Worm (Caenorhabditis elegans): ENCODE measurements around the gene iff-1.

The iff-1 gene

DNA sequence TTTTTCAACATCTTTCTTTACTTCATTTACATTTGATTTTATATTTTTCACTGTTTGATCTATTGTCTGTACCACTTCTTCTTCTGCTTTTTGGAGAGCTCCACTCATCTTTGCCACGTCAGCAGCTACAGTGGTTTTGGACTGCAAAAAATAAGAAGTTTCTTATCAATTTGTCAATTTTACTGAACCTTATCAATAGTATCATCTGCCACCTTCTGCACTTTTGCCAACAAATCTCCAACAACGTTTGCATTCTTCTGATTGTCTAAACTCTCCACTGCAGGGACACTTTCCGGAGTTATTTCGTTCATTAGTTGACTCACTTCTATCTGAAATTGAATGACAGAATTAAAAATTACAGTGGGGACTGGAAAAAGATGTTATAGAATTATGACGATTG, 39.8 kb upstream of the iff-1 start:
- TF ChIP-seq fkh-10 (GFP tag; optimal IDR thresholded peaks at IDR 0.05) (no peak), nhr-76 (tag; optimal IDR thresholded peaks at IDR 0.05) (no peak), elt-2 (tag; optimal IDR thresholded peaks at IDR 0.05) (peak; percentile 84), zag-1 (tag; optimal IDR thresholded peaks at IDR 0.05) (no peak), lin-15B (tag; optimal IDR thresholded peaks at IDR 0.05) (no peak), pqm-1 (tag; optimal IDR thresholded peaks at IDR 0.05) (peak; percentile 90), pha-4 (tag; optimal IDR thresholded peaks at IDR 0.05) (peak; percentile 37)

DNA sequence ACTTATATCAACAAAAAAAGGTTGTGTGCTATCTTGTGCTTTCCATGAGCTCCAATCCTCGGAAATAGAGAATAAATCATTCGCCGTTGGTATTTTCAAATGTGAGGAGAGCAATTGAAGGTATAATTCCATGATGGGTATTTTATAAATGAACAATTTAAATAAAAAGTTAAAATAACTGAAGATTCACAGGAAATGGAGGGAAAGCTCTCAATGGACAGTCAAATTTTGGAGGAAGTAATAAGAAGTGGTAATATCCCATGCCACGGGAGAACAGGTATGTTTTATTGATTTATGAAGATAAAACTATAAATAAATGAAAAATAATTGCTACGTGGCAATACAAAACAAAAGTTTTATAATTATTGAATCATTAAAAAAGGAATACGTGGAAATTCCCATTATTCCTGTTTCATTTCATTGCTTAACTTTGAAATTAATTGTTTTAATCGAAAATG, 36.2 kb upstream of the iff-1 start:
- no peak for TF ChIP-seq nhr-237 (tag; optimal IDR thresholded peaks at IDR 0.05)
- TF ChIP-seq nhr-23 (tag; optimal IDR thresholded peaks at IDR 0.05), result peak; percentile 21
- no peak for TF ChIP-seq lin-15B (tag; optimal IDR thresholded peaks at IDR 0.05)
- TF ChIP-seq nhr-12 (tag; optimal IDR thresholded peaks at IDR 0.05), result no peak
- TF ChIP-seq ZK546.5 (tag; optimal IDR thresholded peaks at IDR 0.05), result no peak
- TF ChIP-seq fos-1 (tag; optimal IDR thresholded peaks at IDR 0.05), result no peak
- no peak for TF ChIP-seq pha-4 (tag; optimal IDR thresholded peaks at IDR 0.05)
- no peak for TF ChIP-seq elt-3 (tag; optimal IDR thresholded peaks at IDR 0.05)
- TF ChIP-seq hmg-11 (tag; optimal IDR thresholded peaks at IDR 0.05), result no peak
- no peak for TF ChIP-seq sea-2 (GFP tag; optimal IDR thresholded peaks at IDR 0.05)
- peak; percentile 33 for TF ChIP-seq nhr-43 (tag; optimal IDR thresholded peaks at IDR 0.05; ENCODE audit: poor library complexity, severe bottlenecking)
- TF ChIP-seq nhr-11 (tag; optimal IDR thresholded peaks at IDR 0.05), result no peak
- TF ChIP-seq nfya-1 (tag; optimal IDR thresholded peaks at IDR 0.05; ENCODE audit: insufficient read depth), result no peak
- TF ChIP-seq mdl-1 (tag; optimal IDR thresholded peaks at IDR 0.05), result no peak
- TF ChIP-seq ztf-4 (tag; optimal IDR thresholded peaks at IDR 0.05), result no peak
- TF ChIP-seq nhr-28 (tag; optimal IDR thresholded peaks at IDR 0.05), result no peak
- TF ChIP-seq egl-27 (tag; optimal IDR thresholded peaks at IDR 0.05), result no peak
- no peak for TF ChIP-seq fkh-2 (tag; optimal IDR thresholded peaks at IDR 0.05)
- TF ChIP-seq daf-12 (tag; optimal IDR thresholded peaks at IDR 0.05), result no peak
- no peak for TF ChIP-seq nhr-67 (tag; optimal IDR thresholded peaks at IDR 0.05)
- no peak for TF ChIP-seq elt-1 (tag; optimal IDR thresholded peaks at IDR 0.05)
- TF ChIP-seq jun-1 (tag; optimal IDR thresholded peaks at IDR 0.05), result peak; percentile 23
- TF ChIP-seq mml-1 (tag; optimal IDR thresholded peaks at IDR 0.05), result no peak
- peak; percentile 63 for TF ChIP-seq lsy-12 (tag; optimal IDR thresholded peaks at IDR 0.05)
- peak; percentile 8 for TF ChIP-seq ceh-82 (tag; optimal IDR thresholded peaks at IDR 0.05)
- TF ChIP-seq ama-1 (optimal IDR thresholded peaks at IDR 0.05), result no peak
- peak; percentile 24 for TF ChIP-seq elt-2 (tag; optimal IDR thresholded peaks at IDR 0.05)
- TF ChIP-seq ceh-9 (tag; optimal IDR thresholded peaks at IDR 0.05), result no peak
- no peak for TF ChIP-seq ztf-11 (tag; optimal IDR thresholded peaks at IDR 0.05)
- peak; percentile 27 for TF ChIP-seq nhr-77 (tag; optimal IDR thresholded peaks at IDR 0.05)
- TF ChIP-seq tbx-2 (tag; optimal IDR thresholded peaks at IDR 0.05), result peak; percentile 28
- no peak for TF ChIP-seq eor-1 (tag; optimal IDR thresholded peaks at IDR 0.05)
- TF ChIP-seq zag-1 (tag; optimal IDR thresholded peaks at IDR 0.05), result no peak
- no peak for TF ChIP-seq nhr-25 (tag; optimal IDR thresholded peaks at IDR 0.05)
- no peak for TF ChIP-seq unc-39 (tag; optimal IDR thresholded peaks at IDR 0.05)
- TF ChIP-seq pqm-1 (tag; optimal IDR thresholded peaks at IDR 0.05), result no peak
- no peak for TF ChIP-seq snpc-4 (tag; optimal IDR thresholded peaks at IDR 0.05)
- TF ChIP-seq unc-62 (GFP tag; optimal IDR thresholded peaks at IDR 0.05), result no peak
- no peak for TF ChIP-seq fkh-10 (GFP tag; optimal IDR thresholded peaks at IDR 0.05)
- TF ChIP-seq skn-1 (tag; optimal IDR thresholded peaks at IDR 0.05), result no peak
- TF ChIP-seq aly-2 (tag; optimal IDR thresholded peaks at IDR 0.05), result peak; percentile 65
- no peak for TF ChIP-seq egl-5 (tag; optimal IDR thresholded peaks at IDR 0.05)
- TF ChIP-seq ceh-28 (tag; optimal IDR thresholded peaks at IDR 0.05), result peak; percentile 22
- TF ChIP-seq nhr-76 (tag; optimal IDR thresholded peaks at IDR 0.05), result no peak
- no peak for TF ChIP-seq lin-39 (tag; optimal IDR thresholded peaks at IDR 0.05)
- TF ChIP-seq R02D3.7 (tag; optimal IDR thresholded peaks at IDR 0.05), result no peak
- TF ChIP-seq ceh-16 (tag; optimal IDR thresholded peaks at IDR 0.05), result no peak

Measured in whole organism, L3 larva.